Worm (Caenorhabditis elegans): Measurements from ENCODE around the gene Y73B6A.3.
A peak's percentile ranks its signal among the peaks of the same experiment; 100 is the strongest.

The Y73B6A.3 gene

ce11 chrIV:6740190-6740589 lies at the start of gene Y73B6A.3:
Gene Y73B6A.3 (minus strand): TSS chrIV:6740290.
- TF ChIP-seq W03F9.2 (tag; optimal IDR thresholded peaks at IDR 0.05) (no peak), dao-5 (tag; optimal IDR thresholded peaks at IDR 0.05) (no peak), him-1 (tag; optimal IDR thresholded peaks at IDR 0.05) (no peak)

- no peak for TF ChIP-seq dao-5 (tag; optimal IDR thresholded peaks at IDR 0.05)
- TF ChIP-seq W03F9.2 (tag; optimal IDR thresholded peaks at IDR 0.05): peak; percentile 55
- peak; percentile 28 for TF ChIP-seq him-1 (tag; optimal IDR thresholded peaks at IDR 0.05)
Observed at ce11 chrIV:6785873-6786272, 45.8 kb upstream of the Y73B6A.3 start.

- TF ChIP-seq him-1 (tag; optimal IDR thresholded peaks at IDR 0.05): no peak
- no peak for TF ChIP-seq W03F9.2 (tag; optimal IDR thresholded peaks at IDR 0.05)
- TF ChIP-seq dao-5 (tag; optimal IDR thresholded peaks at IDR 0.05): no peak
Observed at ce11 chrIV:6785151-6785550, 45.1 kb upstream of the Y73B6A.3 start, which contains the start of gene dyci-1. Gene dyci-1 (minus strand): TSS chrIV:6785272.

ce11 chrIV:6777156-6777555 lies 37.1 kb upstream of the Y73B6A.3 start:
- no peak for TF ChIP-seq dao-5 (tag; optimal IDR thresholded peaks at IDR 0.05)
- TF ChIP-seq him-1 (tag; optimal IDR thresholded peaks at IDR 0.05): no peak
- no peak for TF ChIP-seq W03F9.2 (tag; optimal IDR thresholded peaks at IDR 0.05)

ce11 chrIV:6771556-6771955 lies 31.5 kb upstream of the Y73B6A.3 start:
- TF ChIP-seq W03F9.2 (tag; optimal IDR thresholded peaks at IDR 0.05): no peak
- no peak for TF ChIP-seq dao-5 (tag; optimal IDR thresholded peaks at IDR 0.05)
- TF ChIP-seq him-1 (tag; optimal IDR thresholded peaks at IDR 0.05): no peak

ce11 chrIV:6770407-6770883 lies 30.4 kb upstream of the Y73B6A.3 start, which contains the start of gene anat-1:
Gene anat-1 (plus strand): TSS chrIV:6770833.
- TF ChIP-seq dao-5 (tag; optimal IDR thresholded peaks at IDR 0.05) (no peak), W03F9.2 (tag; optimal IDR thresholded peaks at IDR 0.05) (no peak), him-1 (tag; optimal IDR thresholded peaks at IDR 0.05) (no peak)

ce11 chrIV:6767240-6767639 lies 27.1 kb upstream of the Y73B6A.3 start:
- TF ChIP-seq dao-5 (tag; optimal IDR thresholded peaks at IDR 0.05): no peak
- peak; percentile 42 for TF ChIP-seq him-1 (tag; optimal IDR thresholded peaks at IDR 0.05)
- TF ChIP-seq W03F9.2 (tag; optimal IDR thresholded peaks at IDR 0.05): no peak

ce11 chrIV:6762416-6762815 lies 22.3 kb upstream of the Y73B6A.3 start, which contains the start of gene spd-3:
Gene spd-3 (plus strand): TSS chrIV:6762716.
- TF ChIP-seq W03F9.2 (tag; optimal IDR thresholded peaks at IDR 0.05) (no peak), him-1 (tag; optimal IDR thresholded peaks at IDR 0.05) (no peak), dao-5 (tag; optimal IDR thresholded peaks at IDR 0.05) (no peak)

ce11 chrIV:6757614-6758013 lies 17.5 kb upstream of the Y73B6A.3 start:
- no peak for TF ChIP-seq W03F9.2 (tag; optimal IDR thresholded peaks at IDR 0.05)
- TF ChIP-seq dao-5 (tag; optimal IDR thresholded peaks at IDR 0.05): no peak
- TF ChIP-seq him-1 (tag; optimal IDR thresholded peaks at IDR 0.05): no peak

- TF ChIP-seq him-1 (tag; optimal IDR thresholded peaks at IDR 0.05) (no peak), W03F9.2 (tag; optimal IDR thresholded peaks at IDR 0.05) (no peak), dao-5 (tag; optimal IDR thresholded peaks at IDR 0.05) (no peak)
Observed at ce11 chrIV:6757011-6757410, 16.9 kb upstream of the Y73B6A.3 start, which contains the start of gene usp-4. Gene usp-4 (plus strand): TSS chrIV:6757311.

- peak; percentile 93 for TF ChIP-seq him-1 (tag; optimal IDR thresholded peaks at IDR 0.05)
- TF ChIP-seq dao-5 (tag; optimal IDR thresholded peaks at IDR 0.05): peak; percentile 73
- TF ChIP-seq W03F9.2 (tag; optimal IDR thresholded peaks at IDR 0.05): peak; percentile 88
Observed at ce11 chrIV:6756374-6756773, 16.3 kb upstream of the Y73B6A.3 start.

- TF ChIP-seq W03F9.2 (tag; optimal IDR thresholded peaks at IDR 0.05): no peak
- no peak for TF ChIP-seq him-1 (tag; optimal IDR thresholded peaks at IDR 0.05)
- no peak for TF ChIP-seq dao-5 (tag; optimal IDR thresholded peaks at IDR 0.05)
Observed at ce11 chrIV:6751213-6751612, 11.1 kb upstream of the Y73B6A.3 start.

- TF ChIP-seq W03F9.2 (tag; optimal IDR thresholded peaks at IDR 0.05): no peak
Observed at ce11 chrIV:6750117-6750516, 10.0 kb upstream of the Y73B6A.3 start.

ce11 chrIV:6748491-6748890 lies 8.4 kb upstream of the Y73B6A.3 start, which contains the start of gene lin-45:
Gene lin-45 (minus strand): TSS chrIV:6748572.
- TF ChIP-seq W03F9.2 (tag; optimal IDR thresholded peaks at IDR 0.05): no peak
- no peak for TF ChIP-seq him-1 (tag; optimal IDR thresholded peaks at IDR 0.05)
- TF ChIP-seq dao-5 (tag; optimal IDR thresholded peaks at IDR 0.05): no peak

ce11 chrIV:6747652-6748051 lies 7.6 kb upstream of the Y73B6A.3 start:
- TF ChIP-seq dao-5 (tag; optimal IDR thresholded peaks at IDR 0.05) (no peak), him-1 (tag; optimal IDR thresholded peaks at IDR 0.05) (no peak)

Measured in whole organism, L4/young adult.